Worm (Caenorhabditis elegans) whole organism, L3 larva: ENCODE measurements around the gene sru-29.
A peak's percentile ranks its signal among the peaks of the same experiment; 100 is the strongest.

ENCODE experiments used
- R02D3.7 ChIP-seq: fragments of 150-350 bp; optimal IDR thresholded peaks from 2 replicates; lab custom pipeline; 2014; ENCODE audit warnings: missing biosample characterization, missing genetic modification characterization
- ZK546.5 ChIP-seq: sonication (generic microtip); optimal IDR thresholded peaks from 2 replicates; lab custom pipeline; 2017; ENCODE audit warnings: missing biosample characterization, missing genetic modification characterization
- aly-2 ChIP-seq: fragments of 150-350 bp; optimal IDR thresholded peaks from 2 replicates; lab custom pipeline; 2014; ENCODE audit warnings: missing biosample characterization, missing genetic modification characterization
- ama-1 ChIP-seq: fragments of 150-350 bp; optimal IDR thresholded peaks from 2 replicates; lab custom pipeline; 2018
- ceh-16 ChIP-seq: sonication (generic microtip); optimal IDR thresholded peaks from 2 replicates; lab custom pipeline; 2017; ENCODE audit warnings: missing biosample characterization, missing genetic modification characterization
- ceh-28 ChIP-seq: fragments of 150-350 bp; optimal IDR thresholded peaks from 2 replicates; lab custom pipeline; 2014; ENCODE audit warnings: missing biosample characterization, missing genetic modification reagents, missing genetic modification characterization
- ceh-82 ChIP-seq: fragments of 150-350 bp; optimal IDR thresholded peaks from 2 replicates; lab custom pipeline; 2014; ENCODE audit warnings: missing biosample characterization, missing genetic modification characterization
- ceh-9 ChIP-seq: sonication (generic microtip); optimal IDR thresholded peaks from 2 replicates; lab custom pipeline; 2018; ENCODE audit warnings: missing biosample characterization, missing genetic modification characterization
- daf-12 ChIP-seq: fragments of 150-350 bp; optimal IDR thresholded peaks from 2 replicates; lab custom pipeline; 2014; ENCODE audit warnings: missing biosample characterization, missing genetic modification reagents, missing genetic modification characterization
- egl-27 ChIP-seq: sonication (generic microtip); optimal IDR thresholded peaks from 4 replicates; lab custom pipeline; 2017; ENCODE audit warnings: missing biosample characterization, missing genetic modification reagents, missing genetic modification characterization
- egl-5 ChIP-seq: fragments of 150-350 bp; optimal IDR thresholded peaks from 2 replicates; lab custom pipeline; 2017; ENCODE audit warnings: missing biosample characterization, missing genetic modification reagents, missing genetic modification characterization, inconsistent platforms
- elt-1 ChIP-seq: fragments of 150-350 bp; optimal IDR thresholded peaks from 2 replicates; lab custom pipeline; 2014; ENCODE audit warnings: missing biosample characterization, missing genetic modification characterization
- elt-2 ChIP-seq: sonication (generic microtip); optimal IDR thresholded peaks from 2 replicates; lab custom pipeline; 2016; ENCODE audit warnings: missing genetic modification reagents, mild to moderate bottlenecking, missing genetic modification characterization, missing compliant biosample characterization
- elt-3 ChIP-seq, 3 experiments: fragments of 150-350 bp in 1 of 3; sonication (generic microtip) in 2 of 3; optimal IDR thresholded peaks; 2 replicates in 2 of 3; 4 replicates in 1 of 3; lab custom pipeline; 2014 to 2017; ENCODE audit warnings: missing biosample characterization in 3 of 3, missing genetic modification characterization in 3 of 3
- eor-1 ChIP-seq, 2 experiments: fragments of 150-350 bp; optimal IDR thresholded peaks; 2 replicates each; lab custom pipeline; 2014 to 2018; ENCODE audit warnings: missing biosample characterization in 2 of 2, missing genetic modification characterization in 2 of 2
- fkh-10 ChIP-seq: sonication (generic microtip); optimal IDR thresholded peaks from 2 replicates; lab custom pipeline; 2017; ENCODE audit warnings: missing biosample characterization, missing genetic modification reagents, missing genetic modification characterization
- fkh-2 ChIP-seq: fragments of 150-350 bp; optimal IDR thresholded peaks from 2 replicates; lab custom pipeline; 2014; ENCODE audit warnings: missing biosample characterization, missing genetic modification reagents, missing genetic modification characterization
- fos-1 ChIP-seq: fragments of 150-350 bp; optimal IDR thresholded peaks from 2 replicates; lab custom pipeline; 2014; ENCODE audit warnings: missing biosample characterization, missing genetic modification characterization
- hmg-11 ChIP-seq: sonication (generic microtip); optimal IDR thresholded peaks from 2 replicates; lab custom pipeline; 2016; ENCODE audit warnings: missing genetic modification characterization, missing compliant biosample characterization
- jun-1 ChIP-seq: fragments of 150-350 bp; optimal IDR thresholded peaks from 2 replicates; lab custom pipeline; 2014; ENCODE audit warnings: missing biosample characterization, missing genetic modification reagents, missing genetic modification characterization
- lin-15B ChIP-seq: fragments of 150-350 bp; optimal IDR thresholded peaks from 2 replicates; lab custom pipeline; 2014; ENCODE audit warnings: missing biosample characterization, missing genetic modification characterization
- lin-39 ChIP-seq: fragments of 150-350 bp; optimal IDR thresholded peaks from 2 replicates; lab custom pipeline; 2018; ENCODE audit warnings: missing biosample characterization, missing genetic modification reagents, missing genetic modification characterization
- lsy-12 ChIP-seq: sonication (generic microtip); optimal IDR thresholded peaks from 2 replicates; lab custom pipeline; 2016; ENCODE audit warnings: mild to moderate bottlenecking, missing genetic modification characterization, missing compliant biosample characterization
- mdl-1 ChIP-seq: fragments of 150-350 bp; optimal IDR thresholded peaks from 2 replicates; lab custom pipeline; 2014; ENCODE audit warnings: missing biosample characterization, missing genetic modification characterization
- mml-1 ChIP-seq: fragments of 150-350 bp; sonication (generic microtip); optimal IDR thresholded peaks from 3 replicates; lab custom pipeline; 2014; ENCODE audit warnings: missing biosample characterization, missing genetic modification characterization
- nfya-1 ChIP-seq: sonication (generic microtip); optimal IDR thresholded peaks from 2 replicates; lab custom pipeline; 2017; ENCODE audit warnings: missing genetic modification characterization, mild to moderate bottlenecking, missing compliant biosample characterization, antibody characterized with exemption, moderate library complexity; ENCODE audit not compliant: insufficient read depth
- nhr-11 ChIP-seq: fragments of 150-350 bp; optimal IDR thresholded peaks from 2 replicates; lab custom pipeline; 2014; ENCODE audit warnings: missing biosample characterization, missing genetic modification characterization
- nhr-12 ChIP-seq: fragments of 150-350 bp; optimal IDR thresholded peaks from 2 replicates; lab custom pipeline; 2014; ENCODE audit warnings: missing biosample characterization, missing genetic modification characterization
- nhr-23 ChIP-seq: fragments of 150-350 bp; optimal IDR thresholded peaks from 2 replicates; lab custom pipeline; 2014; ENCODE audit warnings: missing biosample characterization, missing genetic modification reagents, missing genetic modification characterization
- nhr-237 ChIP-seq: fragments of 150-350 bp; optimal IDR thresholded peaks from 2 replicates; lab custom pipeline; 2014; ENCODE audit warnings: missing biosample characterization, missing genetic modification characterization
- nhr-25 ChIP-seq: sonication (generic microtip); optimal IDR thresholded peaks from 2 replicates; lab custom pipeline; 2017; ENCODE audit warnings: missing biosample characterization, missing genetic modification characterization
- nhr-28 ChIP-seq: fragments of 150-350 bp; optimal IDR thresholded peaks from 2 replicates; lab custom pipeline; 2014; ENCODE audit warnings: missing biosample characterization, missing genetic modification characterization
- nhr-43 ChIP-seq: sonication (generic microtip); optimal IDR thresholded peaks from 2 replicates; lab custom pipeline; 2016; ENCODE audit warnings: mild to moderate bottlenecking, missing genetic modification characterization, missing compliant biosample characterization; ENCODE audit not compliant: poor library complexity, severe bottlenecking
- nhr-67 ChIP-seq: fragments of 150-350 bp; optimal IDR thresholded peaks from 2 replicates; lab custom pipeline; 2014; ENCODE audit warnings: missing biosample characterization, missing genetic modification characterization
- nhr-76 ChIP-seq: fragments of 150-350 bp; sonication (generic microtip); optimal IDR thresholded peaks from 5 replicates; lab custom pipeline; 2014; ENCODE audit warnings: missing biosample characterization, missing genetic modification characterization
- nhr-77 ChIP-seq: fragments of 150-350 bp; optimal IDR thresholded peaks from 2 replicates; lab custom pipeline; 2014; ENCODE audit warnings: missing biosample characterization, missing genetic modification characterization
- pha-4 ChIP-seq: fragments of 150-350 bp; optimal IDR thresholded peaks from 2 replicates; lab custom pipeline; 2014; ENCODE audit warnings: missing biosample characterization, missing genetic modification reagents, missing genetic modification characterization
- pqm-1 ChIP-seq: fragments of 150-350 bp; optimal IDR thresholded peaks from 2 replicates; lab custom pipeline; 2017; ENCODE audit warnings: missing biosample characterization, missing genetic modification characterization, inconsistent platforms
- sea-2 ChIP-seq: fragments of 150-350 bp; sonication (generic microtip); optimal IDR thresholded peaks from 4 replicates; lab custom pipeline; 2014; ENCODE audit warnings: missing biosample characterization, missing genetic modification reagents, missing genetic modification characterization
- skn-1 ChIP-seq: fragments of 150-350 bp; optimal IDR thresholded peaks from 2 replicates; lab custom pipeline; 2014; ENCODE audit warnings: missing biosample characterization, missing genetic modification characterization
- snpc-4 ChIP-seq: fragments of 150-350 bp; optimal IDR thresholded peaks from 2 replicates; lab custom pipeline; 2014; ENCODE audit warnings: missing biosample characterization, missing genetic modification characterization
- tbx-2 ChIP-seq: sonication (generic microtip); optimal IDR thresholded peaks from 2 replicates; lab custom pipeline; 2016; ENCODE audit warnings: mild to moderate bottlenecking, missing genetic modification characterization, missing compliant biosample characterization
- unc-39 ChIP-seq: sonication (generic microtip); optimal IDR thresholded peaks from 4 replicates; lab custom pipeline; 2017; ENCODE audit warnings: missing biosample characterization, missing genetic modification characterization
- unc-62 ChIP-seq: fragments of 150-350 bp; sonication (generic microtip); optimal IDR thresholded peaks from 4 replicates; lab custom pipeline; 2014; ENCODE audit warnings: missing biosample characterization, missing genetic modification reagents, missing genetic modification characterization
- zag-1 ChIP-seq: fragments of 150-350 bp; optimal IDR thresholded peaks from 2 replicates; lab custom pipeline; 2014; ENCODE audit warnings: missing biosample characterization, missing genetic modification characterization
- ztf-11 ChIP-seq: fragments of 150-350 bp; optimal IDR thresholded peaks from 2 replicates; lab custom pipeline; 2014; ENCODE audit warnings: missing biosample characterization, missing genetic modification characterization
- ztf-4 ChIP-seq: fragments of 150-350 bp; optimal IDR thresholded peaks from 2 replicates; lab custom pipeline; 2014; ENCODE audit warnings: missing biosample characterization, missing genetic modification characterization

Gene sru-29

DNA sequence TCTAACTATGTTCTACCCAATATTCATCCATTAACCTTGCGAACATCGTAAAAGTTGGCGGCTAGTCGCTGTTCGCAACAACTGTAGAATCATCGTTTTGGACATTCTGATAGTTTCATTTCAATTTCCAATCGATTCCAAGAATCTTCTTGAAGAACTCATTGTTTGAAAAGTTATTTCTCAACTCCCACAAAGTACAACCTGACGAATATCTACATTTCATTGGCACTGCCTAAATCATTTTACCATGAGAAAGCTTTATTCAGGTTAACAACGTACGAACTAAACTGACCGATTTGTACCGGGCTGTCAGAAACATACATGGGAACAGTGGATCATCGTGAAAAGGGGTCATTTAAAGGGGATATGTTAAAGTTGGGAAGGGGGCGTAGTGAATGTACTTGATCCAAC, 24.5 kb upstream of the sru-29 start, which contains the start of gene F46B6.6:
Gene F46B6.6, minus strand, starts transcription at position 148 of the 411 bp plus-strand sequence.
- TF ChIP-seq pha-4 (tag; lab: Kevin White, UChicago) (no peak), nhr-28 (tag; lab: Kevin White, UChicago) (no peak), lin-15B (no peak), fkh-2 (tag; lab: Kevin White, UChicago) (no peak), nhr-43 (tag; lab: Kevin White, UChicago) (peak; percentile 49), ama-1 (lab: Kevin White, UChicago) (peak; percentile 80), ztf-11 (tag; lab: Kevin White, UChicago) (no peak), elt-2 (peak; percentile 21), nhr-23 (no peak), ceh-28 (tag; lab: Kevin White, UChicago) (no peak), nhr-11 (tag; lab: Kevin White, UChicago) (no peak)

DNA sequence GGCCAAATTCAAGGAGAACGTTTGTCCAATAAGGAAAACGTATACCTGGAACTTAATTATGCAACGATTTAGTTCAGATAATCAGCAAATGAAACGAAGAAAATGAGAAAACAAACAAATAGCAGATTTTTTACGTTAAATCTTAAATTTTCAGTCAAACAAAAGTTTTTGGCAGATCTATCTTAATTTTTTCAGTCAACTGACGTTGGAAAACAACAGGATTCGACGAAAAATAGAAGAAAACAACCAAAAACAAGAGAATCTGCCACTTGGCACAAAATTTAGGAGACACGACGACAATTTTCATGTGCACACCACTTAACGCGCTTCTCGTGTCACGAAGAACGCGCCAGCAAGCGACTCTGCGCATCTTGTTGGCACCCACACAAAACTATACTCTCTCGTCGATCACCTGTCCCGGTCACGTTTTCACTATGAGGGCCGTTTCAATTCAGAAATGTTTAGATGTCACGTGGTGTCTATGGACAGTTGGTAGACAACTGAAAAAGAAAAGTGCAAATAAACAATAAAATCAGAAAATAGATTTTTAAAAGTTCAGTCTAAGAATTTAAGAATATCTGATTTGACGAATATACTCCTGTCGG, 21.5 kb upstream of the sru-29 start, which contains the start of gene ztf-7:
Gene ztf-7, minus strand, starts transcription at position 51 of the 605 bp plus-strand sequence.
- TF ChIP-seq fos-1 (tag; lab: Kevin White, UChicago) (no peak), elt-1 (peak; percentile 76), ceh-82 (tag; lab: Kevin White, UChicago) (peak; percentile 35), nhr-11 (tag; lab: Kevin White, UChicago) (peak; percentile 80), lsy-12 (tag; lab: Kevin White, UChicago) (peak; percentile 96), egl-27 (tag; lab: Kevin White, UChicago) (peak; percentile 38), sea-2 (no peak), pqm-1 (tag; lab: Kevin White, UChicago) (peak; percentile 73), ztf-4 (tag; lab: Kevin White, UChicago) (peak; percentile 74), hmg-11 (tag; lab: Kevin White, UChicago) (peak; percentile 80), unc-62 (peak; percentile 18), ceh-9 (tag; lab: Kevin White, UChicago) (no peak), egl-5 (peak; percentile 91), eor-1 (tag; optimal IDR thresholded peaks at IDR 0.05; lab: Kevin White, UChicago) (no peak), nhr-23 (peak; percentile 97), daf-12 (no peak), fkh-2 (tag; lab: Kevin White, UChicago) (no peak), snpc-4 (tag; lab: Kevin White, UChicago) (peak; percentile 93), elt-2 (peak; percentile 89), nhr-43 (tag; lab: Kevin White, UChicago) (peak; percentile 97), ceh-16 (tag; lab: Kevin White, UChicago) (peak; percentile 50), fkh-10 (GFP tag; lab: Kevin White, UChicago) (peak; percentile 87), nhr-67 (tag; lab: Kevin White, UChicago) (no peak), nhr-77 (peak; percentile 26), nfya-1 (tag; lab: Kevin White, UChicago) (peak; percentile 94), mml-1 (tag; lab: Kevin White, UChicago) (no peak), nhr-25 (tag; lab: Kevin White, UChicago) (peak; percentile 99), nhr-237 (tag; lab: Kevin White, UChicago) (no peak), jun-1 (tag; lab: Kevin White, UChicago) (peak; percentile 95), zag-1 (tag; lab: Kevin White, UChicago) (no peak), nhr-28 (tag; lab: Kevin White, UChicago) (no peak), lin-39 (peak; percentile 95), lin-15B (peak; percentile 89), pha-4 (tag; lab: Kevin White, UChicago) (peak; percentile 96), R02D3.7 (tag; lab: Kevin White, UChicago) (peak; percentile 62), skn-1 (tag; lab: Kevin White, UChicago) (peak; percentile 68), ZK546.5 (no peak), aly-2 (no peak), tbx-2 (tag; lab: Kevin White, UChicago) (peak; percentile 88), nhr-76 (tag; lab: Kevin White, UChicago) (no peak), elt-3 (tag; optimal IDR thresholded peaks at IDR 0.05; lab: Kevin White, UChicago) (no peak), mdl-1 (tag; lab: Kevin White, UChicago) (peak; percentile 94), unc-39 (no peak), ztf-11 (tag; lab: Kevin White, UChicago) (no peak), ama-1 (lab: Kevin White, UChicago) (peak; percentile 82), ceh-28 (tag; lab: Kevin White, UChicago) (peak; percentile 80), nhr-12 (tag; lab: Kevin White, UChicago) (no peak)
